Fruit fly (Drosophila melanogaster) whole organism, adult: ENCODE measurements around the gene CG14984.

ENCODE experiments used
- CG14711 ChIP-seq: fragments of 200-800 bp; sonication (Bioruptor generic); optimal IDR thresholded peaks from 2 replicates; lab custom pipeline; 2018; ENCODE audit warnings: missing biosample characterization, mild to moderate bottlenecking, missing genetic modification characterization, moderate library complexity
- CG1620 ChIP-seq: fragments of 200-800 bp; sonication (Bioruptor generic); optimal IDR thresholded peaks from 2 replicates; lab custom pipeline; 2016; ENCODE audit warnings: missing biosample characterization, missing genetic modification characterization
- CG5204 ChIP-seq: fragments of 200-800 bp; sonication (Bioruptor generic); optimal IDR thresholded peaks from 2 replicates; lab custom pipeline; 2016; ENCODE audit warnings: missing biosample characterization, missing genetic modification characterization
- Clk ChIP-seq: fragments of 200-800 bp; sonication (Bioruptor generic); optimal IDR thresholded peaks from 2 replicates; lab custom pipeline; 2017; ENCODE audit warnings: missing biosample characterization, missing genetic modification characterization
- bab1 ChIP-seq: fragments of 200-800 bp; sonication (Bioruptor generic); optimal IDR thresholded peaks from 3 replicates; lab custom pipeline; 2019; ENCODE audit warnings: missing biosample characterization, mild to moderate bottlenecking, missing genetic modification characterization, moderate library complexity
- kay ChIP-seq: fragments of 200-800 bp; sonication (Bioruptor generic); peaks from one replicate; lab custom pipeline; 2016; ENCODE audit warnings: missing biosample characterization, missing genetic modification characterization, borderline replicate concordance

DNA sequence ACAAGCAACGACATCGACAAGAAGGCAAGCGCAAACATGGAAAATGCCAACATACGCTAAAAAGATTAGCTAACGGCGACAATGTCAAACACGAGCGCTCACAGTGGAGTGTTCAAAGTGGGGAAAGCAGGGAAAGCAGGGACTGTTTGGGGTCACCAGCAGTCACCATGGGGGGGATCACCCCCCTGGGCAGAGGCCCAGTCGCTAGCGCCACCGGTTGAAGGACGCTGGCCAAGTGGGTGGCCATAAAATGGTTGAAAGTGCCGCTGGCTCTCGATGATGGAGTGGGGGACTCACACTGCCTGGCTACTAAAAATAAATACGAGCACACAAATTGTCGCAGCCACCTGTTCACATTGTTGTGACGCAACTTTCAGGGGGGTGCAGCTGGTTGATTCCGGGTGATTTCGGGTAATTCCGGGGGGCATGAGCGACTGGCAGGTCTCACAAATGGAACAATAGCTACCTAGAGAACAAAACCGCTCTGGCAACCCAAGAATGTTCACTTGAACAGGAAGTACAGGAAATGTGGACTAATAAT, 8.6 kb upstream of the CG14984 start:
- TF ChIP-seq CG14711 (tag; lab: Kevin White, UChicago) (no peak), CG1620 (no peak), Clk (no peak), kay (no peak), CG5204 (GFP tag; lab: Kevin White, UChicago) (no peak), bab1 (GFP tag; lab: Kevin White, UChicago) (no peak)
